Worm (Caenorhabditis elegans) whole organism, L4/young adult: ENCODE data around the gene moma-1.

Experiments used
- W03F9.2 ChIP-seq: fragments of 150-350 bp; optimal IDR thresholded peaks from 2 replicates; lab custom pipeline; 2014; ENCODE audit warnings: missing biosample characterization, missing genetic modification characterization
- dao-5 ChIP-seq: sonication (generic microtip); optimal IDR thresholded peaks from 2 replicates; lab custom pipeline; 2016; ENCODE audit warnings: missing genotype, missing genetic modification characterization, moderate library complexity, missing compliant biosample characterization
- him-1 ChIP-seq: sonication (generic microtip); optimal IDR thresholded peaks from 2 replicates; lab custom pipeline; 2016; ENCODE audit warnings: missing genotype, missing genetic modification reagents, missing genetic modification characterization, missing compliant biosample characterization

ce11 chrIII:896904-897303 is 44.7 kb upstream of the moma-1 start:
- TF ChIP-seq him-1 (tag; lab: Kevin White, UChicago): no peak
- TF ChIP-seq dao-5 (tag; lab: Kevin White, UChicago): no peak
- no peak for TF ChIP-seq W03F9.2
